Worm (Caenorhabditis elegans) whole organism, late embryonic: ENCODE data around the gene suox-1.

Source experiments
- F13H6.1 ChIP-seq: sonication (generic microtip); optimal IDR thresholded peaks from 2 replicates; lab custom pipeline; 2016; ENCODE audit warnings: missing genetic modification characterization, missing compliant biosample characterization
- ceh-18 ChIP-seq: sonication (generic microtip); optimal IDR thresholded peaks from 2 replicates; lab custom pipeline; 2016; ENCODE audit warnings: missing genetic modification characterization, missing compliant biosample characterization
- ceh-9 ChIP-seq: sonication (generic microtip); optimal IDR thresholded peaks from 2 replicates; lab custom pipeline; 2016; ENCODE audit warnings: mild to moderate bottlenecking, missing genetic modification characterization, inconsistent platforms, missing compliant biosample characterization
- ets-4 ChIP-seq: sonication (generic microtip); optimal IDR thresholded peaks from 2 replicates; lab custom pipeline; 2016; ENCODE audit warnings: missing genetic modification characterization, missing compliant biosample characterization
- fkh-10 ChIP-seq: fragments of 150-350 bp; optimal IDR thresholded peaks from 2 replicates; lab custom pipeline; 2014; ENCODE audit warnings: missing biosample characterization, missing genetic modification reagents, missing genetic modification characterization
- tbx-7 ChIP-seq: sonication (generic microtip); optimal IDR thresholded peaks from 2 replicates; lab custom pipeline; 2016; ENCODE audit warnings: missing genotype, missing genetic modification characterization, missing compliant biosample characterization

- no peak for TF ChIP-seq F13H6.1 (tag; lab: Kevin White, UChicago)
- no peak for TF ChIP-seq fkh-10 (GFP tag; lab: Kevin White, UChicago)
- no peak for TF ChIP-seq tbx-7 (tag; lab: Kevin White, UChicago)
- TF ChIP-seq ceh-18 (tag; lab: Kevin White, UChicago): no peak
- TF ChIP-seq ceh-9 (tag; lab: Kevin White, UChicago): no peak
- TF ChIP-seq ets-4 (tag; lab: Kevin White, UChicago): no peak
Measured at ce11 chrX:15487162-15487561, 10.2 kb upstream of the suox-1 start.
